Fruit fly (Drosophila melanogaster): ENCODE data around the gene Pink1.

The Pink1 gene

dm6 chrX:6688620-6689400 is 5.2 kb downstream of the Pink1 start, which contains the start of gene CG3184:
Gene CG3184, minus strand, starts transcription at chrX:6688774.
- no peak for TF ChIP-seq Snoo (tag; optimal IDR thresholded peaks at IDR 0.05)
- TF ChIP-seq CG8159 (tag; optimal IDR thresholded peaks at IDR 0.05) = no peak
- no peak for TF ChIP-seq fd96Ca (GFP tag; IDR thresholded peaks at IDR 0.05)
- TF ChIP-seq CG32121 (GFP tag; IDR thresholded peaks at IDR 0.05) = no peak
- TF ChIP-seq Pif1B (GFP tag; optimal IDR thresholded peaks at IDR 0.05) = no peak

dm6 chrX:6694105-6694788 is 10.6 kb downstream of the Pink1 start:
- TF ChIP-seq CG15710 (tag; optimal IDR thresholded peaks at IDR 0.05) (peak; percentile 10), CG17806 (tag; optimal IDR thresholded peaks at IDR 0.05) (no peak), CG32121 (GFP tag; IDR thresholded peaks at IDR 0.05) (0 out of 2 replicates have a peak, but pooled peaks have one; percentile 18), CG13204 (GFP tag; optimal IDR thresholded peaks at IDR 0.05) (peak; percentile 73)

- TF ChIP-seq Pif1A (GFP tag; optimal IDR thresholded peaks at IDR 0.05) (peak; percentile 35), CG9948 (tag; optimal IDR thresholded peaks at IDR 0.05) (no peak), rn (GFP tag; IDR thresholded peaks at IDR 0.05) (no peak), CG32121 (GFP tag; IDR thresholded peaks at IDR 0.05) (no peak), D1 (tag; optimal IDR thresholded peaks at IDR 0.05) (no peak), fd96Ca (GFP tag; IDR thresholded peaks at IDR 0.05) (peak; percentile 11; the same call in 1 of the 3 replicates), CG8159 (tag; optimal IDR thresholded peaks at IDR 0.05) (peak; percentile 30), EcR (GFP tag; optimal IDR thresholded peaks at IDR 0.05) (no peak), CG14655 (GFP tag; optimal IDR thresholded peaks at IDR 0.05) (no peak), Snoo (tag; optimal IDR thresholded peaks at IDR 0.05) (no peak), CG13204 (GFP tag; optimal IDR thresholded peaks at IDR 0.05) (no peak), CG12605 (GFP tag; IDR thresholded peaks at IDR 0.05) (no peak), CG17806 (tag; optimal IDR thresholded peaks at IDR 0.05) (peak; percentile 21), CG34367 (tag; optimal IDR thresholded peaks at IDR 0.05) (no peak), Ets98B (GFP tag; IDR thresholded peaks at IDR 0.05) (peak; percentile 14; the same call in 1 of the 2 replicates), CG8301 (tag; optimal IDR thresholded peaks at IDR 0.05) (no peak), gl (tag; optimal IDR thresholded peaks at IDR 0.05) (no peak), Pif1B (GFP tag; optimal IDR thresholded peaks at IDR 0.05) (peak; percentile 6), CG15710 (tag; optimal IDR thresholded peaks at IDR 0.05) (no peak), CG4496 (GFP tag; IDR thresholded peaks at IDR 0.05) (peak; percentile 36; the same call in 1 of the 3 replicates), CG10348 (GFP tag; IDR thresholded peaks at IDR 0.05) (no peak)
Measured at dm6 chrX:6694979-6695388, 11.4 kb downstream of the Pink1 start, which contains the start of gene CG14442. Gene CG14442, minus strand, starts transcription at chrX:6695007.

dm6 chrX:6696467-6696866 is 12.9 kb downstream of the Pink1 start:
- TF ChIP-seq CG34367 (tag; optimal IDR thresholded peaks at IDR 0.05) (peak; percentile 55), CG17806 (tag; optimal IDR thresholded peaks at IDR 0.05) (peak; percentile 63), CG9948 (tag; optimal IDR thresholded peaks at IDR 0.05) (peak; percentile 66), CG32121 (GFP tag; IDR thresholded peaks at IDR 0.05) (peak; percentile 66), gl (tag; optimal IDR thresholded peaks at IDR 0.05) (peak; percentile 31), rn (GFP tag; IDR thresholded peaks at IDR 0.05) (0 out of 2 replicates have a peak, but pooled peaks have one; percentile 17), Snoo (tag; optimal IDR thresholded peaks at IDR 0.05) (peak; percentile 71), CG8301 (tag; optimal IDR thresholded peaks at IDR 0.05) (peak; percentile 61), Pif1A (GFP tag; optimal IDR thresholded peaks at IDR 0.05) (peak; percentile 80), EcR (GFP tag; optimal IDR thresholded peaks at IDR 0.05) (no peak), D1 (tag; optimal IDR thresholded peaks at IDR 0.05) (no peak), CG8159 (tag; optimal IDR thresholded peaks at IDR 0.05) (peak; percentile 77), fd96Ca (GFP tag; IDR thresholded peaks at IDR 0.05) (peak; percentile 76), Pif1B (GFP tag; optimal IDR thresholded peaks at IDR 0.05) (peak; percentile 66), Ets98B (GFP tag; IDR thresholded peaks at IDR 0.05) (peak; percentile 74), CG13204 (GFP tag; optimal IDR thresholded peaks at IDR 0.05) (peak; percentile 53), CG10348 (GFP tag; IDR thresholded peaks at IDR 0.05) (no peak), CG4496 (GFP tag; IDR thresholded peaks at IDR 0.05) (peak; percentile 77), CG14655 (GFP tag; optimal IDR thresholded peaks at IDR 0.05) (peak; percentile 69), CG15710 (tag; optimal IDR thresholded peaks at IDR 0.05) (peak; percentile 75), CG12605 (GFP tag; IDR thresholded peaks at IDR 0.05) (peak; percentile 67)

dm6 chrX:6698248-6698812 is 14.7 kb downstream of the Pink1 start, which contains the start of gene CG14440:
Gene CG14440, minus strand, starts transcription at chrX:6698567.
- no peak for TF ChIP-seq CG34367 (tag; optimal IDR thresholded peaks at IDR 0.05)
- TF ChIP-seq rn (GFP tag; IDR thresholded peaks at IDR 0.05) = no peak
- TF ChIP-seq Pif1B (GFP tag; optimal IDR thresholded peaks at IDR 0.05) = peak; percentile 6
- TF ChIP-seq gl (tag; optimal IDR thresholded peaks at IDR 0.05) = no peak
- TF ChIP-seq CG8159 (tag; optimal IDR thresholded peaks at IDR 0.05) = no peak
- TF ChIP-seq D1 (tag; optimal IDR thresholded peaks at IDR 0.05) = peak; percentile 3
